Worm (Caenorhabditis elegans): ENCODE data around the gene ztf-13.

The ztf-13 gene

DNA sequence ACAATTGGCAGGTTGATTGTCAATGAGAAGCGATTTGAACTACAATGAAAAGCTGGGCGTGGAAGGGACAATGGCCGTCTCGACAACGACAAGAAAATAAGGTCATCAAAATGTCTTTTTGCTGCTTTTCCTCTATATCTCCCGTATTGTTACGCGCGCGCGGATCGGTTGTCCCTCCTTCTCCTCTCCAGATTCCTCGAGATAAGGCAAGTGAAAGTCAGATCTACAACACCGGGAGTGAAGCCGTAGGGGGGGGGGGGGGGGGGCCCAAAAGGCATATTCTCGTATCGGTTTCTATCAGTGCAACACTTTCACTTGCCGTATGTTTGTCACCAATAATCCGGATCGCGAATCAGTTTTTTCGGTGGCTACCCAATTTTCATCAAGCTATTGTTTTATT lies 7.7 kb downstream of the ztf-13 start, which contains the start of gene wrt-2:
wrt-2 (minus strand) TSS at position 46 of the 400 bp plus-strand sequence.
- TF ChIP-seq lag-1 (GFP tag; IDR thresholded peaks at IDR 0.05) (no peak), nfya-2 (GFP tag; IDR thresholded peaks at IDR 0.05) (no peak), zfh-2 (GFP tag; conservative IDR thresholded peaks at IDR 0.05) (peak; percentile 60)

ce11 chrX:3092460-3092859 lies 9.5 kb downstream of the ztf-13 start:
- 0 out of 2 replicates have a peak, but pooled peaks have one; percentile 21 for TF ChIP-seq D2030.7 (GFP tag; IDR thresholded peaks at IDR 0.05)
- no peak for TF ChIP-seq B0336.3 (GFP tag; IDR thresholded peaks at IDR 0.05)
- TF ChIP-seq lin-35 (GFP tag; optimal IDR thresholded peaks at IDR 0.05), result no peak
- TF ChIP-seq Y53G8AR.9 (GFP tag; conservative IDR thresholded peaks at IDR 0.05), result 0 out of 2 replicates have a peak, but pooled peaks have one; percentile 60
- no peak for TF ChIP-seq madf-8 (GFP tag; conservative IDR thresholded peaks at IDR 0.05)
- no peak for TF ChIP-seq ceh-40 (GFP tag; IDR thresholded peaks at IDR 0.05)
- TF ChIP-seq nhr-90 (tag; optimal IDR thresholded peaks at IDR 0.05), result no peak
- TF ChIP-seq let-526 (GFP tag; IDR thresholded peaks at IDR 0.05), result no peak
- TF ChIP-seq cebp-1 (GFP tag; IDR thresholded peaks at IDR 0.05), result no peak
- TF ChIP-seq cebp-1 (tag; optimal IDR thresholded peaks at IDR 0.05), result peak; percentile 32
- no peak for TF ChIP-seq tbx-9 (tag; optimal IDR thresholded peaks at IDR 0.05; ENCODE audit: borderline replicate concordance)
- TF ChIP-seq efl-1 (GFP tag; optimal IDR thresholded peaks at IDR 0.05), result no peak
- no peak for TF ChIP-seq ztf-28 (GFP tag; IDR thresholded peaks at IDR 0.05)
- TF ChIP-seq dpl-1 (GFP tag; optimal IDR thresholded peaks at IDR 0.05), result no peak
- TF ChIP-seq dpff-1 (tag; optimal IDR thresholded peaks at IDR 0.05), result no peak
- peak; percentile 4 for TF ChIP-seq athp-1 (tag; optimal IDR thresholded peaks at IDR 0.05)
- TF ChIP-seq ztf-3 (GFP tag; optimal IDR thresholded peaks at IDR 0.05), result peak; percentile 6
- peak; percentile 69 for TF ChIP-seq ama-1 (optimal IDR thresholded peaks at IDR 0.05)
- TF ChIP-seq ama-1 (GFP tag; optimal IDR thresholded peaks at IDR 0.05), result no peak
- no peak for TF ChIP-seq hlh-12 (tag; optimal IDR thresholded peaks at IDR 0.05)
- no peak for TF ChIP-seq zim-3 (tag; optimal IDR thresholded peaks at IDR 0.05)
- TF ChIP-seq rcor-1 (GFP tag; IDR thresholded peaks at IDR 0.05), result 0 out of 2 replicates have a peak, but pooled peaks have one; percentile 16
- TF ChIP-seq ztf-26 (tag; optimal IDR thresholded peaks at IDR 0.05), result peak; percentile 27
- 0 out of 2 replicates have a peak, but pooled peaks have one; percentile 10 for TF ChIP-seq egrh-3 (GFP tag; IDR thresholded peaks at IDR 0.05)
- TF ChIP-seq ceh-100 (GFP tag; IDR thresholded peaks at IDR 0.05), result no peak
- no peak for TF ChIP-seq him-1 (tag; optimal IDR thresholded peaks at IDR 0.05)
- no peak for TF ChIP-seq lsl-1 (GFP tag; optimal IDR thresholded peaks at IDR 0.05)
- no peak for TF ChIP-seq egl-44 (GFP tag; IDR thresholded peaks at IDR 0.05)
- no peak for TF ChIP-seq akir-1 (GFP tag; optimal IDR thresholded peaks at IDR 0.05)
- no peak for TF ChIP-seq lag-1 (GFP tag; IDR thresholded peaks at IDR 0.05)
- TF ChIP-seq lin-40 (tag; optimal IDR thresholded peaks at IDR 0.05), result peak; percentile 1
- no peak for TF ChIP-seq ceh-79 (tag; optimal IDR thresholded peaks at IDR 0.05)
- TF ChIP-seq F37B4.10 (GFP tag; IDR thresholded peaks at IDR 0.05), result no peak
- no peak for TF ChIP-seq Y67H2A.10 (GFP tag; conservative IDR thresholded peaks at IDR 0.05)
- TF ChIP-seq nhr-80 (tag; optimal IDR thresholded peaks at IDR 0.05), result no peak
- no peak for TF ChIP-seq dox-1 (GFP tag; IDR thresholded peaks at IDR 0.05)
- TF ChIP-seq lin-26 (GFP tag; IDR thresholded peaks at IDR 0.05), result no peak
- TF ChIP-seq ets-4 (GFP tag; optimal IDR thresholded peaks at IDR 0.05), result no peak
- TF ChIP-seq zfh-2 (GFP tag; conservative IDR thresholded peaks at IDR 0.05), result peak; percentile 32; the same call in 1 of the 2 replicates
- TF ChIP-seq B0019.2 (GFP tag; conservative IDR thresholded peaks at IDR 0.05), result no peak
- no peak for TF ChIP-seq Y79H2A.3 (GFP tag; conservative IDR thresholded peaks at IDR 0.05)
- no peak for TF ChIP-seq K12H6.12 (tag; optimal IDR thresholded peaks at IDR 0.05)
- no peak for TF ChIP-seq nfyb-1 (GFP tag; IDR thresholded peaks at IDR 0.05)
- TF ChIP-seq mcd-1 (GFP tag; IDR thresholded peaks at IDR 0.05), result peak; percentile 57
- TF ChIP-seq F33H1.4 (GFP tag; IDR thresholded peaks at IDR 0.05), result no peak
- TF ChIP-seq nhr-120 (GFP tag; IDR thresholded peaks at IDR 0.05), result no peak
- no peak for TF ChIP-seq ZK185.1 (tag; optimal IDR thresholded peaks at IDR 0.05; ENCODE audit: poor library complexity, severe bottlenecking)
